Worm (Caenorhabditis elegans) whole organism, young adult: ENCODE measurements around the gene Y116A8C.29.
A peak's percentile ranks its signal among the peaks of the same experiment; 100 is the strongest.

ENCODE experiments used
- B0035.1 ChIP-seq: sonication (generic microtip); optimal IDR thresholded peaks from 2 replicates; lab custom pipeline; 2016; ENCODE audit warnings: missing genetic modification characterization, mild to moderate bottlenecking, missing compliant biosample characterization, missing genotype, missing genetic modification reagents
- B0261.1 ChIP-seq: sonication (generic microtip); optimal IDR thresholded peaks from 2 replicates; lab custom pipeline; 2016; ENCODE audit warnings: mild to moderate bottlenecking, missing genetic modification characterization, moderate library complexity, missing compliant biosample characterization
- B0336.3 ChIP-seq: fragments of 200-800 bp; sonication (Bioruptor generic); IDR thresholded peaks from 2 replicates; pipeline ENCODE4 v1.3.6; 2022; ENCODE audit warnings: missing genetic modification characterization, missing compliant biosample characterization
- C17E4.6 ChIP-seq: fragments of 200-800 bp; sonication (Bioruptor generic); IDR thresholded peaks from 2 replicates; pipeline ENCODE4 v1.3.6; 2022; ENCODE audit warnings: missing genetic modification reagents, missing genetic modification characterization, missing compliant biosample characterization
- D2030.7 ChIP-seq: fragments of 200-800 bp; sonication (Bioruptor generic); IDR thresholded peaks from 2 replicates; pipeline ENCODE4 v1.3.6; 2022; ENCODE audit warnings: missing genetic modification reagents, missing genetic modification characterization, missing compliant biosample characterization
- F23B12.7 ChIP-seq: sonication (generic microtip); optimal IDR thresholded peaks from 2 replicates; lab custom pipeline; 2017; ENCODE audit warnings: missing genetic modification characterization, mild to moderate bottlenecking, missing compliant biosample characterization, antibody characterized with exemption, moderate library complexity; ENCODE audit not compliant: insufficient read depth
- F33H1.4 ChIP-seq: fragments of 200-800 bp; sonication (Bioruptor generic); IDR thresholded peaks from 2 replicates; pipeline ENCODE4 v1.3.6; 2022; ENCODE audit warnings: missing genetic modification reagents, missing genetic modification characterization, missing compliant biosample characterization
- F49E8.2 ChIP-seq: sonication (generic microtip); optimal IDR thresholded peaks from 3 replicates; lab custom pipeline; 2017; ENCODE audit warnings: missing genetic modification characterization, mild to moderate bottlenecking, missing compliant biosample characterization, antibody characterized with exemption, moderate library complexity; ENCODE audit not compliant: insufficient read depth
- Y53G8AR.9 ChIP-seq: fragments of 200-800 bp; sonication (Bioruptor generic); conservative IDR thresholded peaks from 2 replicates; pipeline ENCODE4 v1.3.6; 2022; ENCODE audit warnings: missing genetic modification reagents, missing genetic modification characterization, missing compliant biosample characterization
- Y56A3A.18 ChIP-seq: fragments of 200-800 bp; sonication (Bioruptor generic); IDR thresholded peaks from 2 replicates; pipeline ENCODE4 v1.3.6; 2022; ENCODE audit warnings: missing genetic modification reagents, missing genetic modification characterization, missing compliant biosample characterization
- Y79H2A.3 ChIP-seq: fragments of 200-800 bp; sonication (Bioruptor generic); conservative IDR thresholded peaks from 2 replicates; pipeline ENCODE4 v1.3.6; 2022; ENCODE audit warnings: missing genetic modification reagents, missing genetic modification characterization, missing compliant biosample characterization
- akir-1 ChIP-seq: fragments of 200-800 bp; sonication (Bioruptor generic); optimal IDR thresholded peaks from 2 replicates; lab custom pipeline; 2018; ENCODE audit warnings: mild to moderate bottlenecking, missing genetic modification characterization, moderate library complexity, missing compliant biosample characterization
- atf-7 ChIP-seq: sonication (generic microtip); optimal IDR thresholded peaks from 2 replicates; lab custom pipeline; 2017; ENCODE audit warnings: mild to moderate bottlenecking, missing genetic modification characterization, missing compliant biosample characterization
- athp-1 ChIP-seq: sonication (generic microtip); optimal IDR thresholded peaks from 2 replicates; lab custom pipeline; 2017; ENCODE audit warnings: mild to moderate bottlenecking, missing genetic modification characterization, missing compliant biosample characterization
- attf-6 ChIP-seq: fragments of 200-800 bp; sonication (Bioruptor generic); IDR thresholded peaks from 2 replicates; pipeline ENCODE4 v1.3.6; 2022; ENCODE audit warnings: missing genetic modification reagents, missing genetic modification characterization, missing compliant biosample characterization
- cebp-1 ChIP-seq, 2 experiments: fragments of 200-800 bp in 1 of 2; sonication (Bioruptor generic) in 1 of 2; sonication (generic microtip) in 1 of 2; IDR thresholded peaks in 1 of 2; optimal IDR thresholded peaks in 1 of 2; 2 replicates each; pipeline versions ENCODE4 v1.3.6 to Lab custom; 2017 to 2022; ENCODE audit warnings: missing compliant biosample characterization in 2 of 2, missing genetic modification characterization in 2 of 2, mild to moderate bottlenecking in 1 of 2, missing genetic modification reagents in 1 of 2, moderate library complexity in 1 of 2
- ceh-40 ChIP-seq: fragments of 200-800 bp; sonication (Bioruptor generic); IDR thresholded peaks from 2 replicates; pipeline ENCODE4 v1.3.6; 2022; ENCODE audit warnings: missing genetic modification characterization, missing compliant biosample characterization
- dox-1 ChIP-seq: fragments of 200-800 bp; sonication (Bioruptor generic); IDR thresholded peaks from 2 replicates; pipeline ENCODE4 v1.3.6; 2022; ENCODE audit warnings: missing genetic modification reagents, missing genetic modification characterization, missing compliant biosample characterization
- efl-1 ChIP-seq: fragments of 150-350 bp; optimal IDR thresholded peaks from 2 replicates; lab custom pipeline; 2014; ENCODE audit warnings: missing biosample characterization, missing genetic modification reagents, missing genetic modification characterization
- egrh-3 ChIP-seq: fragments of 200-800 bp; sonication (Bioruptor generic); IDR thresholded peaks from 2 replicates; pipeline ENCODE4 v1.3.6; 2022; ENCODE audit warnings: missing genetic modification reagents, missing genetic modification characterization, missing compliant biosample characterization
- hlh-12 ChIP-seq: sonication (generic microtip); optimal IDR thresholded peaks from 2 replicates; lab custom pipeline; 2016; ENCODE audit warnings: missing genetic modification characterization, missing compliant biosample characterization
- madf-3 ChIP-seq: fragments of 200-800 bp; sonication (Bioruptor generic); IDR thresholded peaks from 2 replicates; pipeline ENCODE4 v1.3.6; 2022; ENCODE audit warnings: missing genetic modification reagents, missing genetic modification characterization, missing compliant biosample characterization
- madf-6 ChIP-seq: fragments of 200-800 bp; sonication (Bioruptor generic); IDR thresholded peaks from 2 replicates; pipeline ENCODE4 v1.3.6; 2022; ENCODE audit warnings: missing genetic modification reagents, missing genetic modification characterization, missing compliant biosample characterization
- mcd-1 ChIP-seq: fragments of 200-800 bp; sonication (Bioruptor generic); IDR thresholded peaks from 2 replicates; pipeline ENCODE4 v1.3.6; 2022; ENCODE audit warnings: missing genetic modification reagents, missing genetic modification characterization, missing compliant biosample characterization
- mxl-1 ChIP-seq: sonication (generic microtip); optimal IDR thresholded peaks from 2 replicates; lab custom pipeline; 2016; ENCODE audit warnings: missing genetic modification characterization, missing compliant biosample characterization
- nfya-1 ChIP-seq: sonication (generic microtip); optimal IDR thresholded peaks from 2 replicates; lab custom pipeline; 2017; ENCODE audit warnings: antibody characterized with exemption, missing compliant biosample characterization, missing genetic modification characterization, borderline replicate concordance; ENCODE audit not compliant: insufficient read depth
- nfya-2 ChIP-seq: fragments of 200-800 bp; sonication (Bioruptor generic); IDR thresholded peaks from 2 replicates; pipeline ENCODE4 v1.3.6; 2022; ENCODE audit warnings: missing genetic modification reagents, missing genetic modification characterization, missing compliant biosample characterization
- nhr-120 ChIP-seq: fragments of 200-800 bp; sonication (Bioruptor generic); IDR thresholded peaks from 2 replicates; pipeline ENCODE4 v1.3.6; 2022; ENCODE audit warnings: missing genetic modification characterization, missing compliant biosample characterization
- nhr-90 ChIP-seq: sonication (generic microtip); optimal IDR thresholded peaks from 2 replicates; lab custom pipeline; 2016; ENCODE audit warnings: missing genotype, mild to moderate bottlenecking, missing genetic modification characterization, missing compliant biosample characterization
- rec-8 ChIP-seq, 2 experiments: sonication (generic microtip); optimal IDR thresholded peaks; 2 replicates each; lab custom pipeline; 2016; ENCODE audit warnings: mild to moderate bottlenecking in 2 of 2, missing genetic modification characterization in 2 of 2, missing genetic modification reagents in 2 of 2, missing genotype in 2 of 2, missing biosample characterization in 1 of 2, missing compliant biosample characterization in 1 of 2, moderate library complexity in 1 of 2
- sdz-38 ChIP-seq: sonication (generic microtip); optimal IDR thresholded peaks from 2 replicates; lab custom pipeline; 2016; ENCODE audit warnings: missing genotype, missing genetic modification characterization, missing compliant biosample characterization
- snpc-4 ChIP-seq, 5 experiments: fragments of 150-350 bp in 1 of 5; sonication (generic microtip) in 4 of 5; optimal IDR thresholded peaks; 2 replicates each; lab custom pipeline; 2014 to 2018; ENCODE audit warnings: missing genetic modification characterization in 5 of 5, missing biosample characterization in 3 of 5, antibody characterized with exemption in 2 of 5, mild to moderate bottlenecking in 2 of 5, missing compliant biosample characterization in 2 of 5, missing genotype in 2 of 5, moderate library complexity in 2 of 5, missing genetic modification reagents in 1 of 5
- tbp1 ChIP-seq: fragments of 200-800 bp; sonication (Bioruptor generic); optimal IDR thresholded peaks from 2 replicates; lab custom pipeline; 2018; ENCODE audit warnings: mild to moderate bottlenecking, missing genetic modification characterization, missing compliant biosample characterization
- unc-62 ChIP-seq: fragments of 150-350 bp; optimal IDR thresholded peaks from 2 replicates; lab custom pipeline; 2014; ENCODE audit warnings: missing biosample characterization, missing genetic modification reagents, missing genetic modification characterization
- zfh-2 ChIP-seq: fragments of 200-800 bp; sonication (Bioruptor generic); conservative IDR thresholded peaks from 2 replicates; pipeline ENCODE4 v1.3.6; 2022; ENCODE audit warnings: missing genetic modification reagents, missing genetic modification characterization, missing compliant biosample characterization
- ztf-25 ChIP-seq: fragments of 200-800 bp; sonication (Bioruptor generic); IDR thresholded peaks from 2 replicates; pipeline ENCODE4 v1.3.6; 2022; ENCODE audit warnings: missing genetic modification reagents, missing genetic modification characterization, missing compliant biosample characterization
- ztf-28 ChIP-seq: fragments of 200-800 bp; sonication (Bioruptor generic); IDR thresholded peaks from 2 replicates; pipeline ENCODE4 v1.3.6; 2022; ENCODE audit warnings: missing genetic modification reagents, missing genetic modification characterization, missing compliant biosample characterization

The Y116A8C.29 gene

ce11 chrIV:17118987-17119732 lies 25.3 kb downstream of the Y116A8C.29 start, which contains the start of gene itsn-1:
Gene itsn-1 (plus strand): TSS chrIV:17119682.
- TF ChIP-seq egrh-3 (GFP tag; lab: Robert Waterston, UW) (peak; percentile 83; the same call in 1 of the 2 replicates), F49E8.2 (tag; lab: Kevin White, UChicago) (peak; percentile 7), nhr-90 (tag; lab: Kevin White, UChicago) (no peak), snpc-4 (GFP tag; optimal IDR thresholded peaks at IDR 0.05; lab: Kevin White, UChicago) (no peak), snpc-4 (tag; optimal IDR thresholded peaks at IDR 0.05; lab: Kevin White, UChicago) (peak in 1 of 4 experiments; percentile 57), F23B12.7 (tag; lab: Kevin White, UChicago) (no peak), F33H1.4 (GFP tag; lab: Robert Waterston, UW) (0 out of 2 replicates have a peak, but pooled peaks have one; percentile 16), madf-3 (GFP tag; lab: Robert Waterston, UW) (peak; percentile 94), rec-8 (tag; optimal IDR thresholded peaks at IDR 0.05; lab: Kevin White, UChicago) (peak in 1 of 2 experiments; percentile 8), mcd-1 (GFP tag; lab: Robert Waterston, UW) (0 out of 2 replicates have a peak, but pooled peaks have one; percentile 31), nfya-1 (tag; lab: Kevin White, UChicago) (no peak), C17E4.6 (peak; percentile 6; the same call in 1 of the 2 replicates), ztf-28 (GFP tag; lab: Robert Waterston, UW) (0 out of 2 replicates have a peak, but pooled peaks have one; percentile 5), attf-6 (GFP tag; lab: Robert Waterston, UW) (peak; percentile 62; the same call in 1 of the 2 replicates), zfh-2 (GFP tag; lab: Robert Waterston, UW) (peak; percentile 70; the same call in 1 of the 2 replicates), B0261.1 (tag; lab: Kevin White, UChicago) (no peak), dox-1 (GFP tag; lab: Robert Waterston, UW) (peak; percentile 46; the same call in 1 of the 2 replicates)

DNA sequence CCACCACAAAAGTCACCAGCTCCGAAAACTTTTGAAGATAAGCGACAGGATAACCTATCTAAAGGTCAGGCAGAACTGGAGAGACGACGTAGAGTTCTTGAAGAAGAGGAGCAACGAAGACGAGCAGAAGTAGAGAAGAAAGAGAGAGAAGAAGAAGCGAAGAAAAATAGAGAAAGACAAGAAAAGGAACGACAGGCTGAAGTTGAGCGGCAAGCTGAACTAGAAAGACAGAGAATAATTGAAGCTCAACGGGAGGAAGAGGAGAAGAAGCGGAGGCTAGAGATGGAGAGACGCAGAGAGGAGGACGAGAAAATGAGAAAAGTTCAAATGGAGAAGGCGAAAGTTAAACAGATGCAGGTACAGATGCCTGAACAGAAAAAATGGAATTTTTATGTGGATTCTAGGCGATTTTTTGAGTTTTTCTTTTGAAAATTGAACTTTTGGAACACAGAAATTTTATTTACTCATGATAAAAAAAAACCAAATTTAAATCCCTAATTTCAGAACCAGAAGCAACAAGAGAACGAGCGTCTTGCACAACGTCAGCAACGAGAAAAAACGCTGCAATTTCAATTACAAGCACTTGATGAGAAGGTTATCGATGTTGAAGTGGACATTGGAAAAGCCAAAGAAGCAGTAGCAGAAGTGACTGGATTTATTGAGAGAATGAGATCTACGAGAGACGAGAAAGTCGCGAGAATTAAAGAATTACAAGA lies 27.4 kb downstream of the Y116A8C.29 start:
- TF ChIP-seq B0336.3 (GFP tag; lab: Robert Waterston, UW) (no peak), Y56A3A.18 (GFP tag; lab: Robert Waterston, UW) (no peak), cebp-1 (GFP tag; IDR thresholded peaks at IDR 0.05; lab: Robert Waterston, UW) (no peak), cebp-1 (tag; optimal IDR thresholded peaks at IDR 0.05; lab: Kevin White, UChicago) (no peak), nfya-1 (tag; lab: Kevin White, UChicago) (no peak), Y79H2A.3 (GFP tag; lab: Robert Waterston, UW) (no peak), hlh-12 (no peak), B0261.1 (tag; lab: Kevin White, UChicago) (no peak), sdz-38 (tag; lab: Kevin White, UChicago) (no peak), nhr-90 (tag; lab: Kevin White, UChicago) (no peak)

DNA sequence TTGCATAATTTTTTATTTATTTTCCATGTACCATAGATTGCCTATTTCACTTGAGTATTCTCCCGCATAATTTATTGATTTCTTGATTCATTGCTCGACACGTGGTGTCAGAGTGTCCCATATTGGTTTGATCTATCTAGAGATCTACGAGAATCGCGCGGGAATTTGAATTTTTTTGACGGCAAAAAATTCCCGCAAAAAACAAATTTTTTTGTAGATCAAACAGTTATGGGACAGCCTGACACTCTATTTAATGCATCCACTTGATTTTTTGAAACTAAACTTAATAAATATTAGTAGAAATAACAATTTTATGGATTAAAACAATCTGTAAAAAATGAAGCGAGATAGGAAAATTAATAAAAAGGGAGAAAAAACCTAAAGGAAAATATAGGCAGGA lies 32.1 kb downstream of the Y116A8C.29 start:
- no peak for TF ChIP-seq B0261.1 (tag; lab: Kevin White, UChicago)
- 0 out of 2 replicates have a peak, but pooled peaks have one; percentile 50 for TF ChIP-seq madf-3 (GFP tag; lab: Robert Waterston, UW)
- TF ChIP-seq ztf-25 (GFP tag; lab: Robert Waterston, UW): no peak
- TF ChIP-seq F33H1.4 (GFP tag; lab: Robert Waterston, UW): no peak
- TF ChIP-seq mxl-1 (tag; lab: Kevin White, UChicago): no peak
- TF ChIP-seq rec-8 (tag; optimal IDR thresholded peaks at IDR 0.05; lab: Kevin White, UChicago): no peak
- peak; percentile 78; the same call in 1 of the 2 replicates for TF ChIP-seq attf-6 (GFP tag; lab: Robert Waterston, UW)
- no peak for TF ChIP-seq nhr-120
- peak; percentile 59; the same call in 1 of the 2 replicates for TF ChIP-seq D2030.7 (GFP tag; lab: Robert Waterston, UW)
- no peak for TF ChIP-seq B0035.1 (tag; lab: Kevin White, UChicago)
- peak; percentile 25 for TF ChIP-seq tbp1
- no peak for TF ChIP-seq athp-1 (tag; lab: Kevin White, UChicago)
- peak; percentile 74 for TF ChIP-seq madf-6
- no peak for TF ChIP-seq snpc-4 (GFP tag; optimal IDR thresholded peaks at IDR 0.05; lab: Kevin White, UChicago)
- TF ChIP-seq snpc-4 (tag; optimal IDR thresholded peaks at IDR 0.05; lab: Kevin White, UChicago): peak in 2 of 4 experiments; percentile 46 to 79
- TF ChIP-seq unc-62 (GFP tag; lab: Kevin White, UChicago): no peak
- peak; percentile 68 for TF ChIP-seq efl-1 (GFP tag; lab: Kevin White, UChicago)
- 0 out of 2 replicates have a peak, but pooled peaks have one; percentile 12 for TF ChIP-seq B0336.3 (GFP tag; lab: Robert Waterston, UW)
- no peak for TF ChIP-seq ceh-40 (GFP tag; lab: Robert Waterston, UW)
- TF ChIP-seq atf-7 (tag; lab: Kevin White, UChicago): no peak
- 0 out of 2 replicates have a peak, but pooled peaks have one; percentile 46 for TF ChIP-seq Y79H2A.3 (GFP tag; lab: Robert Waterston, UW)
- no peak for TF ChIP-seq Y53G8AR.9 (GFP tag; lab: Robert Waterston, UW)
- TF ChIP-seq nfya-2 (GFP tag; lab: Robert Waterston, UW): no peak
- no peak for TF ChIP-seq akir-1 (GFP tag; lab: Kevin White, UChicago)
